Worm (Caenorhabditis elegans): ENCODE data around the gene nspc-9.
"Not testable (repeated sequence)": the region's sequence is repeated elsewhere in the genome, so short reads cannot be mapped to it uniquely, and the experiment has no call there.

DNA sequence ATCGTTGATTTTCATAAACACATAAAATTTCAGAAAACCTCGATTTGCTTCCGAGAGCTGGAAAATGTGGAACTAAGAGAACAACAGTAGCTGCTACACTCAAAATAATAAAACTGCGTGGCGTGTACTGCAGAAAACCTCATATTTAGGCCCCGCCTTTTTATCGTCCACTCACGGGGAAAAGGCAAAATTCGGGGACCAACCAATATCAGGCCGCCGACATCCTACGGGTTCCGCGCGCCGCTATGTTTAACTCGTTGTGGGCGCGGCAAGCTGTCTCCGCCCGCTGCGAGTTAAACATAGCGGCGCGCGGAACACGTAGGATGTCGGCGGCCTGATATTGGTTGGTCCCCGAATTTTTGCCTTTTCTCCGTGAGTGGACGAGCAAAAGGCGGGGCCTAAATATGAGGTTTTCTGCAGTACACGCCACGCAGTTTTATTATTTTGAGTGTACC lies 35.1 kb downstream of the nspc-9 start, which contains the start of gene F17A2.16:
- TF ChIP-seq fkh-10 (GFP tag; optimal IDR thresholded peaks at IDR 0.05); lsy-2 (tag; optimal IDR thresholded peaks at IDR 0.05); nhr-42 (GFP tag; IDR thresholded peaks at IDR 0.05); F26F4.8 (GFP tag; conservative IDR thresholded peaks at IDR 0.05); dmd-6 (GFP tag; IDR thresholded peaks at IDR 0.05): not testable (repeated sequence)
